Worm (Caenorhabditis elegans): ENCODE measurements around the gene srx-22.

The srx-22 gene

DNA sequence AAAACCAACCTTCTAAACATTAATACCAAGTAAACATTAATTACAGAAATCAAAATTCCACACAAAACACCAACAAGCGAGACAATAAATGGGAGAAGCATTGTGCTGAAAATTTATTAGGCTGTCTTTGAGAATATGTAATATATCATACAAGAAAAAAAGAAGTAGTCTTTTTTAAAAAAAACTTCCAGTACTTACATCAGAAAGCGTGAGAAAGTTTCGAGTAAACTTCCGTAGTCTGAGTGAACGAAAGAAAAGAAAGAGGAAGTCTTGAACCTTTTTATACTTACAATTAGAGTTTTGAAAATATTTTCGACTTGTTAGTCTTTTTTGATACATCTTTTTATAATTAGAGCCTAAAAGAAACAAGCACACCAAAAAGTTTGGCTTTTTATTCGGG is 40.0 kb downstream of the srx-22 start, which contains the start of gene srbc-40:
Gene srbc-40 (minus strand): TSS at position 101 of the 400 bp plus-strand sequence.
- no peak for TF ChIP-seq sea-2 (GFP tag; IDR thresholded peaks at IDR 0.05)

DNA sequence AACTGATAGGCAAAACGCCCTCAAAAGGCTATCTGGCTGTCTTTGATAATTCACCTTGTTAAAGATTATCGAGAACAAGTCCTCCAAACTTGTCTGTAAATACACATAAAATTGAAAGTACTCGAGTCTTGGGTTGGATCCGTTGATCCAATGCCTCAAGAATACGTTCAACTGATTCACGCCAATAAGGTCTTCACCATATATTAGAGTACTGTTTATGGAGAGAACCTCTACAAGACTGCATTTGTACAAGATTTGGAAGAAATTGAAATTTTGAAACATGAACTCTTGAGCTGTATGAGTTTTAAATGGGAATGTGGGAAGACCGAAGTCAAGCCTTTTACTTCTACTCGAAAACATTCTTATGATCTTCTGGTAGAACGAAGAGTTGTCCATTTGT is 43.1 kb downstream of the srx-22 start:
- TF ChIP-seq tlf-1 (GFP tag; optimal IDR thresholded peaks at IDR 0.05) = no peak
- TF ChIP-seq egrh-3 (GFP tag; IDR thresholded peaks at IDR 0.05) = no peak

- TF ChIP-seq snpc-1.3 (tag; optimal IDR thresholded peaks at IDR 0.05; ENCODE audit: insufficient read depth) (peak; percentile 64), unc-62 (GFP tag; optimal IDR thresholded peaks at IDR 0.05) (no peak), akir-1 (GFP tag; optimal IDR thresholded peaks at IDR 0.05) (peak; percentile 25), Y56A3A.18 (GFP tag; IDR thresholded peaks at IDR 0.05) (peak; percentile 81; the same call in 1 of the 2 replicates), madf-8 (GFP tag; conservative IDR thresholded peaks at IDR 0.05) (no peak), F52B5.7 (tag; optimal IDR thresholded peaks at IDR 0.05) (peak; percentile 84), dpff-1 (tag; optimal IDR thresholded peaks at IDR 0.05) (no peak), pha-4 (tag; optimal IDR thresholded peaks at IDR 0.05) (peak; percentile 94), lin-40 (tag; optimal IDR thresholded peaks at IDR 0.05) (peak; percentile 75), ceh-27 (GFP tag; optimal IDR thresholded peaks at IDR 0.05) (peak; percentile 22), Y67H2A.10 (GFP tag; conservative IDR thresholded peaks at IDR 0.05) (no peak), C06A6.2 (GFP tag; conservative IDR thresholded peaks at IDR 0.05) (peak; percentile 71; the same call in 1 of the 2 replicates), cebp-1 (GFP tag; IDR thresholded peaks at IDR 0.05) (peak; percentile 73), cebp-1 (tag; optimal IDR thresholded peaks at IDR 0.05) (peak; percentile 89), ztf-18 (tag; optimal IDR thresholded peaks at IDR 0.05) (no peak), ceh-79 (tag; optimal IDR thresholded peaks at IDR 0.05) (no peak), zim-3 (tag; optimal IDR thresholded peaks at IDR 0.05) (peak; percentile 46), attf-5 (GFP tag; optimal IDR thresholded peaks at IDR 0.05) (peak; percentile 29), athp-1 (tag; optimal IDR thresholded peaks at IDR 0.05) (peak; percentile 74), fkh-3 (tag; optimal IDR thresholded peaks at IDR 0.05) (no peak), C17E4.6 (GFP tag; IDR thresholded peaks at IDR 0.05) (no peak), F57C9.4 (tag; optimal IDR thresholded peaks at IDR 0.05) (peak; percentile 85), ztf-28 (GFP tag; IDR thresholded peaks at IDR 0.05) (no peak), let-526 (GFP tag; IDR thresholded peaks at IDR 0.05) (0 out of 2 replicates have a peak, but pooled peaks have one; percentile 11), B0261.1 (tag; optimal IDR thresholded peaks at IDR 0.05) (no peak), T26A5.8 (tag; optimal IDR thresholded peaks at IDR 0.05) (no peak), hrde-1 (tag; optimal IDR thresholded peaks at IDR 0.05; ENCODE audit: borderline replicate concordance) (no peak), egrh-3 (GFP tag; IDR thresholded peaks at IDR 0.05) (no peak), ZK185.1 (tag; optimal IDR thresholded peaks at IDR 0.05; ENCODE audit: poor library complexity, severe bottlenecking) (peak; percentile 95), cebp-2 (GFP tag; IDR thresholded peaks at IDR 0.05) (no peak), gei-17 (GFP tag; optimal IDR thresholded peaks at IDR 0.05) (peak; percentile 38), bed-1 (GFP tag; IDR thresholded peaks at IDR 0.05) (no peak), ccch-3 (GFP tag; optimal IDR thresholded peaks at IDR 0.05) (no peak), rec-8 (tag; optimal IDR thresholded peaks at IDR 0.05) (no peak), repo-1 (tag; optimal IDR thresholded peaks at IDR 0.05) (peak; percentile 90), sptf-2 (GFP tag; optimal IDR thresholded peaks at IDR 0.05) (no peak), ceh-91 (GFP tag; IDR thresholded peaks at IDR 0.05) (no peak), nfya-1 (tag; optimal IDR thresholded peaks at IDR 0.05; ENCODE audit: borderline replicate concordance, insufficient read depth) (no peak), Y53G8AR.9 (GFP tag; conservative IDR thresholded peaks at IDR 0.05) (peak; percentile 94), lsy-27 (tag; optimal IDR thresholded peaks at IDR 0.05; ENCODE audit: borderline replicate concordance, insufficient read depth) (no peak), F57A8.1 (GFP tag; optimal IDR thresholded peaks at IDR 0.05) (peak; percentile 41), ceh-40 (GFP tag; IDR thresholded peaks at IDR 0.05) (no peak)
Observed at ce11 chrV:723895-724352, 44.2 kb downstream of the srx-22 start, which contains the start of gene fbxb-72. Gene fbxb-72 (minus strand): TSS chrV:723952.
